Fruit fly (Drosophila melanogaster) whole organism, embryonic: ENCODE measurements around the gene CG1572.
A peak's percentile ranks its signal among the peaks of the same experiment; 100 is the strongest.

Source experiments
- Atf-2 ChIP-seq: fragments of 200-800 bp; sonication (Bioruptor generic); optimal IDR thresholded peaks from 2 replicates; lab custom pipeline; 2016; ENCODE audit warnings: missing biosample characterization, missing genetic modification characterization
- Bdp1 ChIP-seq: fragments of 200-800 bp; sonication (Bioruptor generic); optimal IDR thresholded peaks from 3 replicates; lab custom pipeline; 2016; ENCODE audit warnings: missing biosample characterization, missing genetic modification characterization
- Blimp-1 ChIP-seq: fragments of 200-800 bp; sonication (Bioruptor generic); optimal IDR thresholded peaks from 3 replicates; lab custom pipeline; 2018; ENCODE audit warnings: missing biosample characterization, missing genetic modification characterization, mild to moderate bottlenecking, moderate library complexity, missing genetic modification reagents
- BtbVII ChIP-seq: fragments of 200-800 bp; sonication (Bioruptor generic); optimal IDR thresholded peaks from 3 replicates; lab custom pipeline; 2017; ENCODE audit warnings: missing biosample characterization, mild to moderate bottlenecking, missing genetic modification characterization
- CG10462 ChIP-seq: fragments of 200-800 bp; sonication (Bioruptor generic); optimal IDR thresholded peaks from 2 replicates; lab custom pipeline; 2016; ENCODE audit warnings: missing biosample characterization, missing genetic modification characterization
- CG11093 ChIP-seq: fragments of 200-800 bp; sonication (Bioruptor generic); IDR thresholded peaks from 3 replicates; pipeline ENCODE4 v1.3.6; 2022; ENCODE audit warnings: missing biosample characterization, missing genetic modification characterization
- CG12769 ChIP-seq: fragments of 200-800 bp; sonication (Bioruptor generic); optimal IDR thresholded peaks from 2 replicates; lab custom pipeline; 2019; ENCODE audit warnings: missing biosample characterization, mild to moderate bottlenecking, missing genetic modification characterization, moderate library complexity
- CG13894 ChIP-seq: fragments of 200-800 bp; sonication (Bioruptor generic); optimal IDR thresholded peaks from 3 replicates; lab custom pipeline; 2018; ENCODE audit warnings: missing biosample characterization, mild to moderate bottlenecking, missing genetic modification characterization, moderate library complexity
- CG14014 ChIP-seq: fragments of 200-800 bp; sonication (Bioruptor generic); IDR thresholded peaks from 2 replicates; pipeline ENCODE4 v1.3.6; 2022; ENCODE audit warnings: missing biosample characterization, missing genetic modification characterization
- CG1602 ChIP-seq: fragments of 200-800 bp; sonication (Bioruptor generic); optimal IDR thresholded peaks from 3 replicates; lab custom pipeline; 2016; ENCODE audit warnings: missing biosample characterization, missing genetic modification characterization
- CG16815 ChIP-seq: fragments of 200-800 bp; sonication (Bioruptor generic); optimal IDR thresholded peaks from 3 replicates; lab custom pipeline; 2017; ENCODE audit warnings: missing biosample characterization, mild to moderate bottlenecking, missing genetic modification characterization
- CG17328 ChIP-seq: fragments of 200-800 bp; sonication (Bioruptor generic); IDR thresholded peaks from 2 replicates; pipeline ENCODE4 v1.3.6; 2022; ENCODE audit warnings: missing biosample characterization, missing genetic modification characterization
- CG1832 ChIP-seq: fragments of 200-800 bp; sonication (Bioruptor generic); optimal IDR thresholded peaks from 2 replicates; lab custom pipeline; 2017; ENCODE audit warnings: missing biosample characterization, mild to moderate bottlenecking, missing genetic modification characterization, inconsistent platforms
- CG2129 ChIP-seq: fragments of 200-800 bp; sonication (Bioruptor generic); IDR thresholded peaks from 2 replicates; pipeline ENCODE4 v1.3.6; 2022; ENCODE audit warnings: missing biosample characterization, missing genetic modification characterization; ENCODE audit not compliant: partially characterized antibody
- CG2199 ChIP-seq: fragments of 200-800 bp; sonication (Bioruptor generic); IDR thresholded peaks from 3 replicates; pipeline ENCODE4 v1.3.6; 2022; ENCODE audit warnings: missing biosample characterization, missing genetic modification characterization
- CG31224 ChIP-seq: fragments of 200-800 bp; sonication (Bioruptor generic); IDR thresholded peaks from 2 replicates; pipeline ENCODE4 v1.3.6; 2022; ENCODE audit warnings: missing biosample characterization, missing genetic modification characterization
- CG32772 ChIP-seq: fragments of 200-800 bp; sonication (Bioruptor generic); IDR thresholded peaks from 2 replicates; pipeline ENCODE4 v1.3.6; 2022; ENCODE audit warnings: missing biosample characterization, missing genetic modification characterization
- CG34376 ChIP-seq: fragments of 200-800 bp; sonication (Bioruptor generic); optimal IDR thresholded peaks from 2 replicates; lab custom pipeline; 2018; ENCODE audit warnings: missing biosample characterization, mild to moderate bottlenecking, missing genetic modification characterization
- CG3847 ChIP-seq: fragments of 200-800 bp; sonication (Bioruptor generic); IDR thresholded peaks from 2 replicates; pipeline ENCODE4 v1.3.6; 2022; ENCODE audit warnings: missing biosample characterization, missing genetic modification characterization
- CG4404 ChIP-seq: fragments of 200-800 bp; sonication (Bioruptor generic); IDR thresholded peaks from 2 replicates; pipeline ENCODE4 v1.3.6; 2022; ENCODE audit warnings: missing biosample characterization, missing genetic modification characterization
- CG4424 ChIP-seq: fragments of 200-800 bp; sonication (Bioruptor generic); optimal IDR thresholded peaks from 3 replicates; lab custom pipeline; 2016; ENCODE audit warnings: missing biosample characterization, missing genetic modification characterization
- CG7987 ChIP-seq: fragments of 200-800 bp; sonication (Bioruptor generic); optimal IDR thresholded peaks from 2 replicates; lab custom pipeline; 2018; ENCODE audit warnings: missing biosample characterization, mild to moderate bottlenecking, missing genetic modification characterization, moderate library complexity
- CkIIα-i1 ChIP-seq: fragments of 200-800 bp; sonication (Bioruptor generic); IDR thresholded peaks from 2 replicates; pipeline ENCODE4 v1.3.6; 2022; ENCODE audit warnings: missing biosample characterization, missing genetic modification characterization
- Dek ChIP-seq: fragments of 200-800 bp; sonication (Bioruptor generic); optimal IDR thresholded peaks from 3 replicates; lab custom pipeline; 2019; ENCODE audit warnings: missing biosample characterization, mild to moderate bottlenecking, missing genetic modification characterization, moderate library complexity
- Doc3 ChIP-seq: fragments of 200-800 bp; sonication (Bioruptor generic); IDR thresholded peaks from 3 replicates; pipeline ENCODE4 v1.3.6; 2022; ENCODE audit warnings: missing biosample characterization, missing genetic modification characterization; ENCODE audit not compliant: partially characterized antibody
- Gsc ChIP-seq: fragments of 200-800 bp; sonication (Bioruptor generic); IDR thresholded peaks from 2 replicates; pipeline ENCODE4 v1.3.6; 2022; ENCODE audit warnings: missing biosample characterization, missing genetic modification characterization
- Gug ChIP-seq: fragments of 200-800 bp; sonication (Bioruptor generic); IDR thresholded peaks from 4 replicates; pipeline ENCODE4 v1.3.6; 2022; ENCODE audit warnings: missing biosample characterization, missing genetic modification characterization
- HHEX ChIP-seq: fragments of 200-800 bp; sonication (Bioruptor generic); optimal IDR thresholded peaks from 3 replicates; lab custom pipeline; 2017; ENCODE audit warnings: missing biosample characterization, mild to moderate bottlenecking, missing genetic modification characterization, missing genetic modification reagents
- Hand ChIP-seq: fragments of 200-800 bp; sonication (Bioruptor generic); optimal IDR thresholded peaks from 2 replicates; lab custom pipeline; 2017; ENCODE audit warnings: mild to moderate bottlenecking, missing biosample characterization, missing genetic modification reagents, missing genetic modification characterization
- caup ChIP-seq: fragments of 200-800 bp; sonication (Bioruptor generic); optimal IDR thresholded peaks from 3 replicates; lab custom pipeline; 2017; ENCODE audit warnings: missing biosample characterization, mild to moderate bottlenecking, missing genetic modification characterization, moderate library complexity; ENCODE audit not compliant: severe bottlenecking
- chm ChIP-seq: fragments of 200-800 bp; sonication (Bioruptor generic); IDR thresholded peaks from 2 replicates; pipeline ENCODE4 v1.3.6; 2022; ENCODE audit warnings: missing biosample characterization, missing genetic modification characterization
- dmrt11E ChIP-seq: fragments of 200-800 bp; sonication (Bioruptor generic); optimal IDR thresholded peaks from 3 replicates; lab custom pipeline; 2018; ENCODE audit warnings: missing biosample characterization, mild to moderate bottlenecking, missing genetic modification characterization, moderate library complexity
- dmrt99B ChIP-seq: fragments of 200-800 bp; sonication (Bioruptor generic); optimal IDR thresholded peaks from 2 replicates; lab custom pipeline; 2018; ENCODE audit warnings: missing biosample characterization, mild to moderate bottlenecking, missing genetic modification characterization, moderate library complexity
- dysf ChIP-seq: fragments of 200-800 bp; sonication (Bioruptor generic); IDR thresholded peaks from 3 replicates; pipeline ENCODE4 v1.3.6; 2022; ENCODE audit warnings: missing biosample characterization, missing genetic modification characterization
- eyg ChIP-seq: fragments of 200-800 bp; sonication (Bioruptor generic); optimal IDR thresholded peaks from 3 replicates; lab custom pipeline; 2016; ENCODE audit warnings: missing biosample characterization, missing genetic modification characterization
- fd102C ChIP-seq: fragments of 200-800 bp; sonication (Bioruptor generic); optimal IDR thresholded peaks from 2 replicates; lab custom pipeline; 2018; ENCODE audit warnings: missing biosample characterization, mild to moderate bottlenecking, missing genetic modification characterization, moderate library complexity
- fd3F ChIP-seq: fragments of 200-800 bp; sonication (Bioruptor generic); optimal IDR thresholded peaks from 2 replicates; lab custom pipeline; 2018; ENCODE audit warnings: missing biosample characterization, mild to moderate bottlenecking, missing genetic modification characterization, moderate library complexity
- fu2 ChIP-seq: fragments of 200-800 bp; sonication (Bioruptor generic); optimal IDR thresholded peaks from 2 replicates; lab custom pipeline; 2016; ENCODE audit warnings: missing biosample characterization, missing genetic modification characterization
- gfzf ChIP-seq: fragments of 200-800 bp; sonication (Bioruptor generic); optimal IDR thresholded peaks from 2 replicates; lab custom pipeline; 2016; ENCODE audit warnings: missing biosample characterization, mild to moderate bottlenecking, missing genetic modification characterization, moderate library complexity
- gro ChIP-seq: fragments of 200-800 bp; sonication (Bioruptor generic); optimal IDR thresholded peaks from 2 replicates; lab custom pipeline; 2016; ENCODE audit warnings: missing biosample characterization, missing genetic modification characterization
- gt ChIP-seq: fragments of 200-800 bp; sonication (Bioruptor generic); IDR thresholded peaks from 2 replicates; pipeline ENCODE4 v1.3.6; 2022; ENCODE audit warnings: missing biosample characterization, missing genetic modification characterization
- lola ChIP-seq, 3 experiments: fragments of >200 bp in 2 of 3; fragments of 200-800 bp in 1 of 3; sonication (Bioruptor generic) in 1 of 3; optimal IDR thresholded peaks; 2 replicates each; lab custom pipeline; 2017 to 2019; ENCODE audit warnings: missing biosample characterization in 3 of 3, missing genetic modification characterization in 3 of 3, mild to moderate bottlenecking in 1 of 3, moderate library complexity in 1 of 3
- p53 ChIP-seq: fragments of 200-800 bp; sonication (Bioruptor generic); optimal IDR thresholded peaks from 2 replicates; lab custom pipeline; 2016; ENCODE audit warnings: missing biosample characterization, missing genetic modification characterization
- pros ChIP-seq: fragments of 200-800 bp; sonication (Bioruptor generic); optimal IDR thresholded peaks from 3 replicates; lab custom pipeline; 2019; ENCODE audit warnings: missing biosample characterization, mild to moderate bottlenecking, missing genetic modification characterization, moderate library complexity
- pum ChIP-seq: fragments of 200-800 bp; sonication (Bioruptor generic); optimal IDR thresholded peaks from 2 replicates; lab custom pipeline; 2016; ENCODE audit warnings: missing biosample characterization, missing genetic modification characterization
- sc ChIP-seq, 3 experiments: fragments of >200 bp in 2 of 3; fragments of 200-800 bp in 1 of 3; sonication (Bioruptor generic) in 1 of 3; optimal IDR thresholded peaks; 2 replicates in 2 of 3; 3 replicates in 1 of 3; lab custom pipeline; 2017; ENCODE audit warnings: mild to moderate bottlenecking in 1 of 3, missing biosample characterization in 1 of 3, missing genetic modification characterization in 1 of 3, missing genetic modification reagents in 1 of 3
- stwl ChIP-seq: fragments of 200-800 bp; sonication (Bioruptor generic); optimal IDR thresholded peaks from 3 replicates; lab custom pipeline; 2018; ENCODE audit warnings: missing biosample characterization, mild to moderate bottlenecking, missing genetic modification characterization, moderate library complexity
- tgo ChIP-seq: fragments of 200-800 bp; sonication (Bioruptor generic); IDR thresholded peaks from 3 replicates; pipeline ENCODE4 v1.3.6; 2022; ENCODE audit warnings: missing biosample characterization, missing genetic modification characterization
- trem ChIP-seq: fragments of 200-800 bp; optimal IDR thresholded peaks from 3 replicates; lab custom pipeline; 2019; ENCODE audit warnings: missing biosample characterization, mild to moderate bottlenecking, missing genetic modification characterization, moderate library complexity
- twi ChIP-seq: fragments of 200-800 bp; optimal IDR thresholded peaks from 2 replicates; lab custom pipeline; 2019; ENCODE audit warnings: missing biosample characterization, mild to moderate bottlenecking, missing genetic modification characterization, moderate library complexity
- vfl ChIP-seq: fragments of 200-800 bp; sonication (Bioruptor generic); optimal IDR thresholded peaks from 2 replicates; lab custom pipeline; 2016; ENCODE audit warnings: missing biosample characterization, missing genetic modification characterization

Gene CG1572

DNA sequence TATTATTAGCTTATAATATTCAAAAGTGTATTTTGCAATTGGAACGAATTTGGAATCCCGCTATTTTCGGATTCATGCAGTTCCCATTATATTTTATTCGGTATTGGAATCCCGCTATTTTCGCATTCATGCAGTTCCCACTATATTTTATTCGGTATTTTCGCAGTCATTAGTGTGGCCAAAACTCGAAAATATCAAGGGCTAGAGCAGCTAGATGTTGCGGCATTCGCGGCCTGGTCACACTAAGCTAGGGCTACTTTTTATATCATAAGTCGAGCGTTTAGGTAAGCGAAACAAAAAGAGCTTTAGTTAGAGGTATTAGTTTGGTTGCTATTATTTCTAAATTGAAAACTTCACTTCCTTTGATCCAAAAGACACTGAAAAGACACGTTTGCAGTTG lies 20.4 kb upstream of the CG1572 start:
- TF ChIP-seq Doc3 (GFP tag; lab: Robert Waterston, UW) (no peak), CG1832 (GFP tag; lab: Kevin White, UChicago) (no peak), pum (GFP tag; lab: Kevin White, UChicago) (no peak), CG13894 (peak; percentile 46), CG12769 (no peak), dysf (GFP tag; lab: Robert Waterston, UW) (no peak), Bdp1 (GFP tag; lab: Kevin White, UChicago) (no peak), CG16815 (GFP tag; lab: Kevin White, UChicago) (no peak), Dek (tag; lab: Kevin White, UChicago) (no peak), gfzf (GFP tag; lab: Kevin White, UChicago) (peak; percentile 89), Atf-2 (GFP tag; lab: Kevin White, UChicago) (no peak), CG32772 (GFP tag; lab: Robert Waterston, UW) (no peak), pros (no peak), Gug (no peak), CG14014 (GFP tag; lab: Robert Waterston, UW) (no peak), CG31224 (GFP tag; lab: Robert Waterston, UW) (no peak), p53 (no peak), Blimp-1 (no peak), Hand (GFP tag; lab: Kevin White, UChicago) (no peak), CkIIα-i1 (no peak), BtbVII (no peak), tgo (GFP tag; lab: Robert Waterston, UW) (no peak), dmrt99B (no peak), CG3847 (GFP tag; lab: Robert Waterston, UW) (peak; percentile 18; the same call in 1 of the 2 replicates), fu2 (no peak), HHEX (GFP tag; lab: Kevin White, UChicago) (no peak), Gsc (GFP tag; lab: Robert Waterston, UW) (no peak), CG7987 (GFP tag; lab: Kevin White, UChicago) (no peak), CG34376 (GFP tag; lab: Kevin White, UChicago) (no peak), trem (tag; lab: Kevin White, UChicago) (peak; percentile 43), gro (GFP tag; lab: Kevin White, UChicago) (no peak), gt (GFP tag; lab: Robert Waterston, UW) (no peak), chm (GFP tag; lab: Robert Waterston, UW) (0 out of 2 replicates have a peak, but pooled peaks have one; percentile 26), CG4424 (GFP tag; lab: Kevin White, UChicago) (no peak), fd3F (no peak), stwl (tag; lab: Kevin White, UChicago) (peak; percentile 100), CG2199 (no peak), vfl (GFP tag; lab: Kevin White, UChicago) (no peak), CG10462 (GFP tag; lab: Kevin White, UChicago) (no peak), sc (optimal IDR thresholded peaks at IDR 0.05; lab: Kevin White, UChicago) (no peak), sc (GFP tag; optimal IDR thresholded peaks at IDR 0.05; lab: Kevin White, UChicago) (no peak), twi (tag; lab: Kevin White, UChicago) (no peak), CG4404 (GFP tag; lab: Robert Waterston, UW) (no peak), CG17328 (GFP tag; lab: Robert Waterston, UW) (no peak), CG1602 (GFP tag; lab: Kevin White, UChicago) (no peak), dmrt11E (no peak), eyg (GFP tag; lab: Kevin White, UChicago) (no peak), CG11093 (no peak), fd102C (GFP tag; lab: Kevin White, UChicago) (no peak), lola (GFP tag; optimal IDR thresholded peaks at IDR 0.05; lab: Kevin White, UChicago) (no peak), CG2129 (no peak), caup (GFP tag; lab: Kevin White, UChicago) (no peak)
